Worm (Caenorhabditis elegans) whole organism, L1 larva: Measurements from ENCODE around the gene rpl-22.

Experiments used
- aha-1 ChIP-seq: fragments of 150-350 bp; optimal IDR thresholded peaks from 2 replicates; lab custom pipeline; 2014; ENCODE audit warnings: missing biosample characterization, missing genetic modification characterization
- alr-1 ChIP-seq: fragments of 200-800 bp; sonication (Bioruptor generic); optimal IDR thresholded peaks from 2 replicates; lab custom pipeline; 2018; ENCODE audit warnings: borderline replicate concordance, mild to moderate bottlenecking, missing genetic modification characterization, missing compliant biosample characterization
- aly-2 ChIP-seq: fragments of 150-350 bp; optimal IDR thresholded peaks from 2 replicates; lab custom pipeline; 2014; ENCODE audit warnings: missing biosample characterization, missing genetic modification characterization
- ama-1 ChIP-seq: fragments of 150-350 bp; optimal IDR thresholded peaks from 2 replicates; lab custom pipeline; 2014
- ceh-88 ChIP-seq: fragments of 200-800 bp; sonication (Bioruptor generic); IDR thresholded peaks from 2 replicates; pipeline ENCODE4 v1.3.6; 2022; ENCODE audit warnings: missing genetic modification characterization, missing compliant biosample characterization
- efl-1 ChIP-seq, 4 experiments: fragments of 150-350 bp; optimal IDR thresholded peaks in 3 of 4; peaks in 1 of 4; 1 replicate in 1 of 4; 2 replicates in 3 of 4; lab custom pipeline; 2014; ENCODE audit warnings: missing biosample characterization in 2 of 4, missing genetic modification characterization in 2 of 4, missing genetic modification reagents in 2 of 4
- egl-27 ChIP-seq, 2 experiments: fragments of 150-350 bp in 1 of 2; sonication (generic microtip); optimal IDR thresholded peaks; 3 replicates each; lab custom pipeline; 2017 to 2018; ENCODE audit warnings: missing biosample characterization in 2 of 2, missing genetic modification characterization in 2 of 2, missing genetic modification reagents in 2 of 2
- elt-2 ChIP-seq: sonication (generic microtip); optimal IDR thresholded peaks from 2 replicates; lab custom pipeline; 2016; ENCODE audit warnings: missing genetic modification characterization, mild to moderate bottlenecking, inconsistent platforms, missing compliant biosample characterization, missing genetic modification reagents
- elt-3 ChIP-seq, 6 experiments: fragments of 150-350 bp in 1 of 6; sonication (generic microtip); optimal IDR thresholded peaks; 2 replicates each; lab custom pipeline; 2017 to 2018; ENCODE audit warnings: missing biosample characterization in 6 of 6, missing genetic modification characterization in 6 of 6, inconsistent platforms in 1 of 6
- fkh-4 ChIP-seq: sonication (generic microtip); optimal IDR thresholded peaks from 2 replicates; lab custom pipeline; 2016; ENCODE audit warnings: missing compliant biosample characterization, missing genetic modification characterization, borderline replicate concordance
- hlh-17 ChIP-seq: fragments of 200-800 bp; sonication (Bioruptor generic); optimal IDR thresholded peaks from 2 replicates; lab custom pipeline; 2018; ENCODE audit warnings: missing genetic modification characterization, mild to moderate bottlenecking, missing compliant biosample characterization, moderate library complexity, borderline replicate concordance
- hlh-4 ChIP-seq: sonication (generic microtip); optimal IDR thresholded peaks from 2 replicates; lab custom pipeline; 2016; ENCODE audit warnings: mild to moderate bottlenecking, missing genetic modification characterization, missing compliant biosample characterization
- irx-1 ChIP-seq: sonication (generic microtip); optimal IDR thresholded peaks from 2 replicates; lab custom pipeline; 2016; ENCODE audit warnings: missing genetic modification characterization, missing compliant biosample characterization
- jun-1 ChIP-seq: fragments of 150-350 bp; optimal IDR thresholded peaks from 2 replicates; lab custom pipeline; 2014; ENCODE audit warnings: missing biosample characterization, missing genetic modification reagents, missing genetic modification characterization
- lin-13 ChIP-seq: fragments of 150-350 bp; optimal IDR thresholded peaks from 2 replicates; lab custom pipeline; 2014; ENCODE audit warnings: missing biosample characterization, missing genetic modification reagents, missing genetic modification characterization
- lin-14 ChIP-seq: fragments of 200-800 bp; sonication (Bioruptor generic); optimal IDR thresholded peaks from 2 replicates; lab custom pipeline; 2018; ENCODE audit warnings: mild to moderate bottlenecking, missing genetic modification characterization, moderate library complexity, missing compliant biosample characterization
- lin-35 ChIP-seq, 2 experiments: fragments of 150-350 bp; optimal IDR thresholded peaks; 2 replicates each; lab custom pipeline; 2014; ENCODE audit warnings: missing biosample characterization in 2 of 2, missing genetic modification characterization in 2 of 2, missing genetic modification reagents in 2 of 2
- lin-39 ChIP-seq: fragments of 150-350 bp; optimal IDR thresholded peaks from 2 replicates; lab custom pipeline; 2014; ENCODE audit warnings: missing biosample characterization, missing genetic modification reagents, missing genetic modification characterization
- mef-2 ChIP-seq: fragments of 150-350 bp; optimal IDR thresholded peaks from 2 replicates; lab custom pipeline; 2014; ENCODE audit warnings: missing biosample characterization, missing genetic modification characterization
- mep-1 ChIP-seq: fragments of 150-350 bp; optimal IDR thresholded peaks from 2 replicates; lab custom pipeline; 2014; ENCODE audit warnings: missing biosample characterization, missing genetic modification characterization
- nhr-12 ChIP-seq: sonication (generic microtip); optimal IDR thresholded peaks from 2 replicates; lab custom pipeline; 2017; ENCODE audit warnings: missing biosample characterization, missing genetic modification characterization
- nhr-237 ChIP-seq: fragments of 150-350 bp; optimal IDR thresholded peaks from 2 replicates; lab custom pipeline; 2014; ENCODE audit warnings: missing biosample characterization, missing genetic modification characterization
- nhr-71 ChIP-seq: sonication (generic microtip); optimal IDR thresholded peaks from 2 replicates; lab custom pipeline; 2016; ENCODE audit warnings: mild to moderate bottlenecking, missing genetic modification characterization, moderate library complexity, missing compliant biosample characterization
- nhr-76 ChIP-seq: sonication (generic microtip); optimal IDR thresholded peaks from 2 replicates; lab custom pipeline; 2017; ENCODE audit warnings: missing biosample characterization, missing genetic modification characterization
- nhr-77 ChIP-seq: fragments of 150-350 bp; optimal IDR thresholded peaks from 2 replicates; lab custom pipeline; 2014; ENCODE audit warnings: missing biosample characterization, missing genetic modification characterization
- nhr-84 ChIP-seq: sonication (generic microtip); optimal IDR thresholded peaks from 2 replicates; lab custom pipeline; 2017; ENCODE audit warnings: missing biosample characterization, missing genetic modification characterization
- nhr-90 ChIP-seq: sonication (generic microtip); optimal IDR thresholded peaks from 2 replicates; lab custom pipeline; 2016; ENCODE audit warnings: mild to moderate bottlenecking, missing genetic modification characterization, missing compliant biosample characterization; ENCODE audit not compliant: poor library complexity
- pag-3 ChIP-seq: sonication (generic microtip); optimal IDR thresholded peaks from 2 replicates; lab custom pipeline; 2017; ENCODE audit warnings: missing genetic modification characterization, mild to moderate bottlenecking, missing compliant biosample characterization, antibody characterized with exemption, borderline replicate concordance; ENCODE audit not compliant: insufficient read depth
- pqm-1 ChIP-seq: sonication (generic microtip); optimal IDR thresholded peaks from 3 replicates; lab custom pipeline; 2017; ENCODE audit warnings: missing biosample characterization, missing genetic modification characterization
- rnt-1 ChIP-seq: sonication (generic microtip); optimal IDR thresholded peaks from 2 replicates; lab custom pipeline; 2016; ENCODE audit warnings: mild to moderate bottlenecking, missing genetic modification characterization, moderate library complexity, missing compliant biosample characterization
- snu-23 ChIP-seq: sonication (generic microtip); optimal IDR thresholded peaks from 2 replicates; lab custom pipeline; 2016; ENCODE audit warnings: missing genetic modification characterization, missing compliant biosample characterization
- sup-37 ChIP-seq: fragments of 200-800 bp; sonication (Bioruptor generic); optimal IDR thresholded peaks from 2 replicates; lab custom pipeline; 2018; ENCODE audit warnings: mild to moderate bottlenecking, missing genetic modification characterization, missing compliant biosample characterization
- tlp-1 ChIP-seq: fragments of 150-350 bp; optimal IDR thresholded peaks from 2 replicates; lab custom pipeline; 2014; ENCODE audit warnings: missing biosample characterization, missing genetic modification characterization
- vab-15 ChIP-seq: sonication (generic microtip); optimal IDR thresholded peaks from 2 replicates; lab custom pipeline; 2017; ENCODE audit warnings: missing genotype, mild to moderate bottlenecking, missing genetic modification characterization, missing compliant biosample characterization
- xbp-1 ChIP-seq: sonication (generic microtip); optimal IDR thresholded peaks from 2 replicates; lab custom pipeline; 2016; ENCODE audit warnings: missing genetic modification characterization, missing compliant biosample characterization
- zag-1 ChIP-seq: fragments of 150-350 bp; optimal IDR thresholded peaks from 2 replicates; lab custom pipeline; 2014; ENCODE audit warnings: missing biosample characterization, missing genetic modification characterization

rpl-22 gene

ce11 chrII:5105020-5105419, 49.6 kb downstream of the rpl-22 start (continued):
- TF ChIP-seq nhr-77 (peak; percentile 68), mef-2 (tag; lab: Kevin White, UChicago) (no peak), sup-37 (no peak), hlh-4 (tag; lab: Kevin White, UChicago) (no peak), nhr-90 (tag; lab: Kevin White, UChicago) (peak; percentile 78), fkh-4 (tag; lab: Kevin White, UChicago) (no peak), jun-1 (tag; lab: Kevin White, UChicago) (peak; percentile 38), nhr-84 (no peak), egl-27 (tag; optimal IDR thresholded peaks at IDR 0.05; lab: Kevin White, UChicago) (peak in 1 of 2 experiments; percentile 31), nhr-237 (no peak), xbp-1 (peak; percentile 58), lin-39 (tag; lab: Kevin White, UChicago) (no peak), nhr-12 (no peak), ama-1 (peak; percentile 60), elt-2 (tag; lab: Kevin White, UChicago) (peak; percentile 79), lin-35 (GFP tag; optimal IDR thresholded peaks at IDR 0.05; lab: Kevin White, UChicago) (peak; percentile 60 to 82), alr-1 (tag; lab: Kevin White, UChicago) (no peak), snu-23 (peak; percentile 76), hlh-17 (GFP tag; lab: Kevin White, UChicago) (no peak), nhr-71 (peak; percentile 73), mep-1 (tag; lab: Kevin White, UChicago) (peak; percentile 78), lin-14 (peak; percentile 60), ceh-88 (GFP tag; lab: Robert Waterston, UW) (peak; percentile 30; the same call in 1 of the 2 replicates), vab-15 (tag; lab: Kevin White, UChicago) (peak; percentile 34), nhr-76 (tag; lab: Kevin White, UChicago) (no peak), irx-1 (tag; lab: Kevin White, UChicago) (peak; percentile 5), zag-1 (tag; lab: Kevin White, UChicago) (no peak), rnt-1 (peak; percentile 70), pqm-1 (tag; lab: Kevin White, UChicago) (no peak), pag-3 (no peak), aha-1 (no peak), tlp-1 (tag; lab: Kevin White, UChicago) (no peak), elt-3 (tag; optimal IDR thresholded peaks at IDR 0.05; lab: Kevin White, UChicago) (peak in 3 of 6 experiments; percentile 15 to 50 (median 19)), efl-1 (optimal IDR thresholded peaks at IDR 0.05; lab: Kevin White, UChicago) (peak; percentile 67 to 75), efl-1 (GFP tag; optimal IDR thresholded peaks at IDR 0.05 in 1 of 2; lab: Kevin White, UChicago) (peak; percentile 55 to 95), lin-13 (GFP tag; lab: Kevin White, UChicago) (no peak), aly-2 (tag; lab: Kevin White, UChicago) (peak; percentile 78)
